Worm (Caenorhabditis elegans): ENCODE data around the gene srd-40.

The srd-40 gene

DNA sequence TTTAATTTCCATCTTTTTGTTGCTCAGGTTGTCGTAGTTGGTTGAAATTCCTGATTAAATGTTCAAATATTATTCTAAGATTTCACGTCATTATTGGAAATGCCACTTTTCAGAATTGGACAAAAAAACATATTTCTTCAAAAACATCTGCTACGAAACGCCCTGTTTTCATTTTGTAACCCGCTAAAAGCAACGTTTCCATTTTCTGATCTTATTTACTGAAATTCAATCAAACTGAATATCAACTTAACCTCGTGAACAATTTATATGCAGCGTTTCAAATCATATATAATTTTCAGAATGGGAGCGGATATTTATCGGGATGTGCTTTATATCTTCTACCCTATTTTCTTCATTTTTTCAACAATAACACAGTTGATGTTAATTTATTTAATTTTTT is at the start of gene srd-40:
Gene srd-40, plus strand, starts transcription at position 301 of the 400 bp plus-strand sequence.
- TF ChIP-seq mbf-1 (tag; optimal IDR thresholded peaks at IDR 0.05): no peak

DNA sequence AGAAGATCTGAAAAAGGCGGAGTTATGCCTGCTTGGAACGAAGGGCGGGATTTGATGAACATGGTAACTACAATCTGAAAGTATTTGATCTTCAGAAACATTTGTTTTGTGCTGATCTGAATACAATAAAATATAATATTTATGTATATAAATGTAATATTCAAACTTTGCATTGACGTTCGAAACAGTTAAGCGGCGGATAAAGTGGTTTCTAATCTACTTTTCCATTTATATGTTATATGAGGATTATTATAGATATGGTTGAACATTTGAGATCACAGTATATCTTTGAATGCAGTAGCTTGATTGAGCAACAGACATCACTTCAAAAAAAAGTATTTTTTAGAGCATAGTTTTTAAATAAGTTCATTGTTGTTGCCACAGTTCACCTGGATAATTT is 49.7 kb upstream of the srd-40 start, which contains the start of gene H19J13.2:
Gene H19J13.2, minus strand, starts transcription at position 101 of the 400 bp plus-strand sequence.
- TF ChIP-seq lin-11 (tag; optimal IDR thresholded peaks at IDR 0.05) (no peak), elt-1 (tag; optimal IDR thresholded peaks at IDR 0.05) (no peak), nhr-25 (tag; optimal IDR thresholded peaks at IDR 0.05) (no peak), elt-3 (tag; optimal IDR thresholded peaks at IDR 0.05) (no peak), alr-1 (tag; optimal IDR thresholded peaks at IDR 0.05) (no peak), sem-4 (tag; optimal IDR thresholded peaks at IDR 0.05) (no peak)

DNA sequence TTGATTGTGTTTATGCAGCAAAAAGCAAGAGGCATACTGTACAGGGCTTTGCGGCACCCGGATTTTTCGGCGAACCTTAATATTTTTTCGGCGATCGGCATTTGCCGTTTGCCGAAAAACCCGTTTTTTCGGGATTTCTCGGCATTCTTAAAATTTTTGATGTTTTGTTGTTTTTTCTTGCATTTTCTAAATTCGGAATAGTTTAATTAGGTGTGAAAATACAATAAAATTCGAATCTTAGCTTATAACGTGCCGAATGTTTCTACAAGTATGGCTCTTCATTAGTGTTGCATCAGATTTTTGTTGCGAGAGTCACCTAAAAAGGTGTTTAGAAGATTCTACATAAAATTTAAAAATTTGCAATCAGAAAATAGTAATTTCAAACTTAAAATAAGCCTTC is 48.0 kb upstream of the srd-40 start, which contains the start of gene C04B4.6:
Gene C04B4.6, minus strand, starts transcription at position 101 of the 400 bp plus-strand sequence.
- TF ChIP-seq gmeb-1 (tag; optimal IDR thresholded peaks at IDR 0.05) (no peak), unc-55 (GFP tag; optimal IDR thresholded peaks at IDR 0.05) (no peak), nhr-11 (tag; optimal IDR thresholded peaks at IDR 0.05) (no peak), nhr-129 (tag; optimal IDR thresholded peaks at IDR 0.05) (no peak), ceh-16 (tag; optimal IDR thresholded peaks at IDR 0.05) (no peak)

DNA sequence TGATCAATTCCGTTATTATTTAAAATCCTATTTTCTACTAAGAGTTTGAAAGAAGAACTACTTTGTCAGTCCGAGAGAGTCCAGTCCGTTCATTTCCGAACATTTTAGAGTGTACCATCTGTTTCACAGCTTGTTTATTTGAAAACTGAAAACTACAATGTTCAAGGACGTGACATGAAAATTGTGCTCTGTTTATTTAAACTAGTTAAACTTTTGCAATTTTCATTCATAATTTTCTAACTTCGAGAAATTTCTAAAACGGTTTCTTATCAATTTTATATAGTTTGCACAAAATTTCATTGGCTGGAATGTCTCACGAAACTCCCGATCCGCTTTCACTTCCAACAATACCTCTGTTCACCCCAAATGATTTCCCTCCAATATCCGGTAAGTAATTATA is 43.1 kb upstream of the srd-40 start, which contains the start of gene C04B4.1:
Gene C04B4.1, plus strand, starts transcription at position 301 of the 400 bp plus-strand sequence.
- TF ChIP-seq skn-1 (tag; optimal IDR thresholded peaks at IDR 0.05) (no peak), lsy-2 (tag; optimal IDR thresholded peaks at IDR 0.05) (no peak), nhr-12 (tag; optimal IDR thresholded peaks at IDR 0.05) (no peak), ztf-1 (GFP tag; conservative IDR thresholded peaks at IDR 0.05) (no peak), snpc-4 (tag; optimal IDR thresholded peaks at IDR 0.05) (no peak)

DNA sequence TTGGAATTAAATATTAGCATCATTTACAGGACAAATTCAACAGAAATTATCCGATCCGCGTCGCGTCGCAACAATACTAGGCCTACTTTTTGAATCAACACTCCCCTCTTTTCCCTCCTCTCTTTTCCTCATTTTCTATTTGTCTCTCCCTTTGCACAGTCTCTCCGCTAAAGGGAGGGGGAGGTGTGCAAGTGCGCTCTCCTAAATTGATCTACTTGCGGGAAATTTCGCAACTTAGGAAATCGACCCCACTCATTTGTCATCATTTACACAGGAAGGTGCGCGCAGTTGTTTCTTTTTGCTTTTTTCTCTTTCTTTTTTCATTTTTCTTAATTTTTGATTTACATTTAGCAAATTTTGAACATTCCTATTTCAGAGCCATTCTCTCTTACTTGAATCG is 40.6 kb upstream of the srd-40 start, which contains the start of gene C04B4.2:
Gene C04B4.2, plus strand, starts transcription at position 371 of the 400 bp plus-strand sequence.
- no peak for TF ChIP-seq nhr-6 (tag; optimal IDR thresholded peaks at IDR 0.05)
- no peak for TF ChIP-seq nhr-129 (tag; optimal IDR thresholded peaks at IDR 0.05)
- TF ChIP-seq mbf-1 (tag; optimal IDR thresholded peaks at IDR 0.05): no peak
- no peak for TF ChIP-seq ztf-11 (tag; optimal IDR thresholded peaks at IDR 0.05)
- no peak for TF ChIP-seq R02D3.7 (tag; optimal IDR thresholded peaks at IDR 0.05)
- TF ChIP-seq egl-27 (tag; optimal IDR thresholded peaks at IDR 0.05): no peak
- TF ChIP-seq Y55F3AM.14 (GFP tag; optimal IDR thresholded peaks at IDR 0.05): no peak
- TF ChIP-seq lin-11 (tag; optimal IDR thresholded peaks at IDR 0.05): no peak
- no peak for TF ChIP-seq C34F6.9 (tag; optimal IDR thresholded peaks at IDR 0.05)
- no peak for TF ChIP-seq unc-39 (tag; optimal IDR thresholded peaks at IDR 0.05)
- TF ChIP-seq crh-2 (tag; optimal IDR thresholded peaks at IDR 0.05): no peak
- TF ChIP-seq nhr-11 (tag; optimal IDR thresholded peaks at IDR 0.05): no peak
- no peak for TF ChIP-seq ztf-1 (GFP tag; conservative IDR thresholded peaks at IDR 0.05)
- TF ChIP-seq ama-1 (optimal IDR thresholded peaks at IDR 0.05): no peak
- TF ChIP-seq alr-1 (tag; optimal IDR thresholded peaks at IDR 0.05): no peak
- TF ChIP-seq zag-1 (tag; optimal IDR thresholded peaks at IDR 0.05): no peak
- no peak for TF ChIP-seq mdl-1 (tag; optimal IDR thresholded peaks at IDR 0.05)
- TF ChIP-seq ceh-16 (tag; optimal IDR thresholded peaks at IDR 0.05): no peak
- TF ChIP-seq ceh-82 (tag; optimal IDR thresholded peaks at IDR 0.05): no peak
- TF ChIP-seq nhr-25 (tag; optimal IDR thresholded peaks at IDR 0.05): no peak

DNA sequence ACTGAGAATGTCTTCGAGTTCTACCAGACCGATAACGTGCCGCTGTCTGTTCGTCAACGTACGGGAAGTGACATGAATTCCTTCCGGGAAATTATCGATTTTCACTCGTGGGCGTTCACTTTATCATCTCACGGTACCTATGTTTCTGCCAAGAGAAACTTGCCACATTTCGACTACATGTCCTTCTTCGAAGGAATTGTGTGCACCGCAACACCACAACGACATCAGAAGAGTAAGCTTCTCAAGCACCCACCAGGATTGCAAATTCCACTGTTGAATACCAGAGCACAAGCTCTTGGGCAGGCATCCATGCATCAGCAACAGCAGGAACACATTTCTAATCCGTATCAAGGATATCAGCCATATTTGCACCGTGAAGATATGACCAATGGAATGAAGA is 39.4 kb upstream of the srd-40 start:
- TF ChIP-seq nhr-129 (tag; optimal IDR thresholded peaks at IDR 0.05) (no peak), blmp-1 (tag; optimal IDR thresholded peaks at IDR 0.05; ENCODE audit: insufficient read depth) (no peak), gmeb-1 (tag; optimal IDR thresholded peaks at IDR 0.05) (no peak), nhr-6 (tag; optimal IDR thresholded peaks at IDR 0.05) (no peak), peb-1 (tag; optimal IDR thresholded peaks at IDR 0.05) (no peak), nhr-237 (tag; optimal IDR thresholded peaks at IDR 0.05) (no peak), lsy-2 (tag; optimal IDR thresholded peaks at IDR 0.05) (no peak), mab-5 (tag; optimal IDR thresholded peaks at IDR 0.05) (no peak), nhr-11 (tag; optimal IDR thresholded peaks at IDR 0.05) (no peak), nhr-21 (tag; optimal IDR thresholded peaks at IDR 0.05) (no peak), ztf-4 (tag; optimal IDR thresholded peaks at IDR 0.05) (no peak), ZK546.5 (tag; optimal IDR thresholded peaks at IDR 0.05) (no peak), C34F6.9 (tag; optimal IDR thresholded peaks at IDR 0.05) (no peak), mbf-1 (tag; optimal IDR thresholded peaks at IDR 0.05) (no peak), egl-27 (tag; optimal IDR thresholded peaks at IDR 0.05) (no peak), ama-1 (optimal IDR thresholded peaks at IDR 0.05) (no peak), ztf-1 (GFP tag; conservative IDR thresholded peaks at IDR 0.05) (no peak), skn-1 (tag; optimal IDR thresholded peaks at IDR 0.05) (no peak), sem-4 (tag; optimal IDR thresholded peaks at IDR 0.05) (no peak), Y55F3AM.14 (GFP tag; optimal IDR thresholded peaks at IDR 0.05) (no peak)

Data from whole organism, L2 larva.